Fruit fly (Drosophila melanogaster) whole organism, embryonic: ENCODE data around the gene msn.

ENCODE experiments used
- B-H2 ChIP-seq: fragments of 200-800 bp; sonication (Bioruptor generic); optimal IDR thresholded peaks from 2 replicates; lab custom pipeline; 2018; ENCODE audit warnings: missing biosample characterization, mild to moderate bottlenecking, missing genetic modification characterization
- CG10147 ChIP-seq: fragments of 200-800 bp; sonication (Bioruptor generic); optimal IDR thresholded peaks from 2 replicates; lab custom pipeline; 2019; ENCODE audit warnings: missing biosample characterization, mild to moderate bottlenecking, missing genetic modification characterization, moderate library complexity
- CG10431 ChIP-seq: fragments of 200-800 bp; sonication (Bioruptor generic); optimal IDR thresholded peaks from 3 replicates; lab custom pipeline; 2018; ENCODE audit warnings: missing biosample characterization, mild to moderate bottlenecking, missing genetic modification characterization
- CG11456 ChIP-seq: fragments of 200-800 bp; sonication (Bioruptor generic); IDR thresholded peaks from 3 replicates; pipeline ENCODE4 v1.3.6; 2022; ENCODE audit warnings: missing biosample characterization, missing genetic modification characterization
- CG11695 ChIP-seq: fragments of 200-800 bp; sonication (Bioruptor generic); IDR thresholded peaks from 3 replicates; pipeline ENCODE4 v1.3.6; 2022; ENCODE audit warnings: missing biosample characterization, missing genetic modification characterization
- CG12769 ChIP-seq: fragments of 200-800 bp; sonication (Bioruptor generic); optimal IDR thresholded peaks from 2 replicates; lab custom pipeline; 2019; ENCODE audit warnings: missing biosample characterization, mild to moderate bottlenecking, missing genetic modification characterization, moderate library complexity
- CG13624 ChIP-seq: fragments of 200-800 bp; sonication (Bioruptor generic); optimal IDR thresholded peaks from 2 replicates; lab custom pipeline; 2016; ENCODE audit warnings: missing biosample characterization, missing genetic modification characterization
- CG13775 ChIP-seq: fragments of 200-800 bp; sonication (Bioruptor generic); optimal IDR thresholded peaks from 3 replicates; lab custom pipeline; 2017; ENCODE audit warnings: missing biosample characterization, mild to moderate bottlenecking, missing genetic modification characterization
- CG13894 ChIP-seq: fragments of 200-800 bp; sonication (Bioruptor generic); optimal IDR thresholded peaks from 3 replicates; lab custom pipeline; 2018; ENCODE audit warnings: missing biosample characterization, mild to moderate bottlenecking, missing genetic modification characterization, moderate library complexity
- CG18619 ChIP-seq: fragments of 200-800 bp; sonication (Bioruptor generic); optimal IDR thresholded peaks from 3 replicates; lab custom pipeline; 2017; ENCODE audit warnings: missing biosample characterization, mild to moderate bottlenecking, missing genetic modification characterization
- CG2202 ChIP-seq: fragments of 200-800 bp; sonication (Bioruptor generic); optimal IDR thresholded peaks from 2 replicates; lab custom pipeline; 2018; ENCODE audit warnings: missing biosample characterization, mild to moderate bottlenecking, missing genetic modification characterization
- CG6254 ChIP-seq: fragments of 200-800 bp; sonication (Bioruptor generic); optimal IDR thresholded peaks from 3 replicates; lab custom pipeline; 2017; ENCODE audit warnings: mild to moderate bottlenecking, missing biosample characterization, missing genetic modification reagents, missing genetic modification characterization
- CG6854 ChIP-seq: fragments of 200-800 bp; sonication (Bioruptor generic); optimal IDR thresholded peaks from 3 replicates; lab custom pipeline; 2017; ENCODE audit warnings: missing biosample characterization, mild to moderate bottlenecking, missing genetic modification characterization
- CG7745 ChIP-seq: fragments of 200-800 bp; sonication (Bioruptor generic); optimal IDR thresholded peaks from 2 replicates; lab custom pipeline; 2018; ENCODE audit warnings: missing biosample characterization, mild to moderate bottlenecking, missing genetic modification characterization, moderate library complexity
- CG8388 ChIP-seq: fragments of 200-800 bp; sonication (Bioruptor generic); optimal IDR thresholded peaks from 2 replicates; lab custom pipeline; 2019; ENCODE audit warnings: missing biosample characterization, mild to moderate bottlenecking, missing genetic modification characterization, moderate library complexity
- CrebB ChIP-seq: fragments of 200-800 bp; sonication (Bioruptor generic); optimal IDR thresholded peaks from 3 replicates; lab custom pipeline; 2018; ENCODE audit warnings: missing biosample characterization, mild to moderate bottlenecking, missing genetic modification characterization
- Drgx ChIP-seq: fragments of 200-800 bp; sonication (Bioruptor generic); IDR thresholded peaks from 2 replicates; pipeline ENCODE4 v1.3.6; 2022; ENCODE audit warnings: missing biosample characterization, missing genetic modification characterization
- HmgD ChIP-seq: fragments of 200-800 bp; sonication (Bioruptor generic); optimal IDR thresholded peaks from 3 replicates; lab custom pipeline; 2016; ENCODE audit warnings: missing biosample characterization, missing genetic modification characterization
- Hr39 ChIP-seq: fragments of >200 bp; optimal IDR thresholded peaks from 2 replicates; lab custom pipeline; 2017
- MBD-R2 ChIP-seq: fragments of 200-800 bp; sonication (Bioruptor generic); IDR thresholded peaks from 2 replicates; pipeline ENCODE4 v1.3.6; 2022; ENCODE audit warnings: missing biosample characterization, missing genetic modification characterization
- Optix ChIP-seq: fragments of 200-800 bp; sonication (Bioruptor generic); IDR thresholded peaks from 3 replicates; pipeline ENCODE4 v1.3.6; 2022; ENCODE audit warnings: missing biosample characterization, missing genetic modification characterization
- PHDP ChIP-seq: fragments of 200-800 bp; sonication (Bioruptor generic); optimal IDR thresholded peaks from 3 replicates; lab custom pipeline; 2018; ENCODE audit warnings: missing biosample characterization, mild to moderate bottlenecking, missing genetic modification characterization, moderate library complexity
- Pdp1 ChIP-seq, 2 experiments: fragments of 200-800 bp; sonication (Bioruptor generic); optimal IDR thresholded peaks; 3 replicates each; lab custom pipeline; 2016; ENCODE audit warnings: missing biosample characterization in 2 of 2, missing genetic modification characterization in 2 of 2, mild to moderate bottlenecking in 1 of 2, moderate library complexity in 1 of 2
- TFAM ChIP-seq: fragments of 200-800 bp; sonication (Bioruptor generic); optimal IDR thresholded peaks from 2 replicates; lab custom pipeline; 2017; ENCODE audit warnings: missing biosample characterization, missing genetic modification characterization, inconsistent platforms
- abd-A ChIP-seq: fragments of 200-800 bp; sonication (Bioruptor generic); optimal IDR thresholded peaks from 3 replicates; lab custom pipeline; 2019; ENCODE audit warnings: missing biosample characterization, mild to moderate bottlenecking, missing genetic modification characterization, moderate library complexity
- ase ChIP-seq: fragments of 200-800 bp; sonication (Bioruptor generic); IDR thresholded peaks from 3 replicates; pipeline ENCODE4 v1.3.6; 2022; ENCODE audit warnings: missing biosample characterization, missing genetic modification characterization
- ash1 ChIP-seq: fragments of 200-800 bp; sonication (Bioruptor generic); optimal IDR thresholded peaks from 2 replicates; lab custom pipeline; 2018; ENCODE audit warnings: missing biosample characterization, mild to moderate bottlenecking, missing genetic modification characterization
- bowl ChIP-seq: fragments of 200-800 bp; sonication (Bioruptor generic); IDR thresholded peaks from 2 replicates; pipeline ENCODE4 v1.3.6; 2022; ENCODE audit warnings: missing biosample characterization, missing genetic modification characterization
- cad ChIP-seq: fragments of >200 bp; optimal IDR thresholded peaks from 2 replicates; lab custom pipeline; 2017; ENCODE audit warnings: missing biosample characterization, missing genetic modification characterization
- chinmo ChIP-seq: fragments of 200-800 bp; sonication (Bioruptor generic); IDR thresholded peaks from 4 replicates; pipeline ENCODE4 v1.3.6; 2022; ENCODE audit warnings: missing biosample characterization, missing genetic modification characterization; ENCODE audit not compliant: partially characterized antibody
- cwo ChIP-seq: fragments of 200-800 bp; sonication (Bioruptor generic); optimal IDR thresholded peaks from 3 replicates; lab custom pipeline; 2017; ENCODE audit warnings: missing biosample characterization, missing genetic modification characterization, mild to moderate bottlenecking, moderate library complexity, missing genetic modification reagents
- da ChIP-seq: fragments of 200-800 bp; sonication (Bioruptor generic); optimal IDR thresholded peaks from 2 replicates; lab custom pipeline; 2016; ENCODE audit warnings: missing biosample characterization, missing genetic modification characterization
- dmrt99B ChIP-seq: fragments of 200-800 bp; sonication (Bioruptor generic); optimal IDR thresholded peaks from 2 replicates; lab custom pipeline; 2018; ENCODE audit warnings: missing biosample characterization, mild to moderate bottlenecking, missing genetic modification characterization, moderate library complexity
- ewg ChIP-seq: fragments of 200-800 bp; sonication (Bioruptor generic); optimal IDR thresholded peaks from 3 replicates; lab custom pipeline; 2017; ENCODE audit warnings: mild to moderate bottlenecking, missing biosample characterization, missing genetic modification reagents, missing genetic modification characterization
- eyg ChIP-seq: fragments of 200-800 bp; sonication (Bioruptor generic); optimal IDR thresholded peaks from 3 replicates; lab custom pipeline; 2016; ENCODE audit warnings: missing biosample characterization, missing genetic modification characterization
- pzg ChIP-seq: fragments of 200-800 bp; sonication (Bioruptor generic); optimal IDR thresholded peaks from 3 replicates; lab custom pipeline; 2018; ENCODE audit warnings: missing biosample characterization, mild to moderate bottlenecking, missing genetic modification characterization, moderate library complexity
- sc ChIP-seq, 3 experiments: fragments of >200 bp in 2 of 3; fragments of 200-800 bp in 1 of 3; sonication (Bioruptor generic) in 1 of 3; optimal IDR thresholded peaks; 2 replicates in 2 of 3; 3 replicates in 1 of 3; lab custom pipeline; 2017; ENCODE audit warnings: mild to moderate bottlenecking in 1 of 3, missing biosample characterization in 1 of 3, missing genetic modification characterization in 1 of 3, missing genetic modification reagents in 1 of 3
- sd ChIP-seq: fragments of 200-800 bp; sonication (Bioruptor generic); optimal IDR thresholded peaks from 3 replicates; lab custom pipeline; 2018; ENCODE audit warnings: missing biosample characterization, mild to moderate bottlenecking, missing genetic modification characterization, moderate library complexity
- sqz ChIP-seq: fragments of 200-800 bp; sonication (Bioruptor generic); optimal IDR thresholded peaks from 3 replicates; lab custom pipeline; 2018; ENCODE audit warnings: missing biosample characterization, mild to moderate bottlenecking, missing genetic modification characterization
- unpg ChIP-seq: fragments of 200-800 bp; sonication (Bioruptor generic); optimal IDR thresholded peaks from 3 replicates; lab custom pipeline; 2018; ENCODE audit warnings: missing biosample characterization, mild to moderate bottlenecking, missing genetic modification characterization, moderate library complexity

Gene msn

dm6 chr3L:2552116-2552843 lies 34.1 kb downstream of the msn start (continued):
- TF ChIP-seq da (GFP tag; lab: Kevin White, UChicago) (no peak), CG10431 (GFP tag; lab: Kevin White, UChicago) (peak; percentile 50), sc (optimal IDR thresholded peaks at IDR 0.05; lab: Kevin White, UChicago) (no peak), sc (GFP tag; optimal IDR thresholded peaks at IDR 0.05; lab: Kevin White, UChicago) (peak; percentile 60), eyg (peak; percentile 10), ewg (GFP tag; lab: Kevin White, UChicago) (peak; percentile 54), CG6254 (GFP tag; lab: Kevin White, UChicago) (peak; percentile 67), CG8388 (GFP tag; lab: Kevin White, UChicago) (peak; percentile 71), unpg (peak; percentile 76), CG2202 (tag; lab: Kevin White, UChicago) (peak; percentile 69), pzg (GFP tag; lab: Kevin White, UChicago) (no peak), CrebB (tag; lab: Kevin White, UChicago) (peak; percentile 27), CG13775 (GFP tag; lab: Kevin White, UChicago) (peak; percentile 1), TFAM (GFP tag; lab: Kevin White, UChicago) (peak; percentile 42), HmgD (no peak), Drgx (peak; percentile 76), dmrt99B (tag; lab: Kevin White, UChicago) (no peak), CG6854 (GFP tag; lab: Kevin White, UChicago) (peak; percentile 35), Optix (no peak), CG7745 (tag; lab: Kevin White, UChicago) (peak; percentile 43), CG13624 (GFP tag; lab: Kevin White, UChicago) (peak; percentile 33), ash1 (GFP tag; lab: Kevin White, UChicago) (no peak), CG11456 (0 out of 3 replicates have a peak, but pooled peaks have one; percentile 62), CG11695 (GFP tag; lab: Robert Waterston, UW) (peak; percentile 46; the same call in 1 of the 3 replicates), Hr39 (lab: Kevin White, UChicago) (no peak), PHDP (tag; lab: Kevin White, UChicago) (peak; percentile 76)

DNA sequence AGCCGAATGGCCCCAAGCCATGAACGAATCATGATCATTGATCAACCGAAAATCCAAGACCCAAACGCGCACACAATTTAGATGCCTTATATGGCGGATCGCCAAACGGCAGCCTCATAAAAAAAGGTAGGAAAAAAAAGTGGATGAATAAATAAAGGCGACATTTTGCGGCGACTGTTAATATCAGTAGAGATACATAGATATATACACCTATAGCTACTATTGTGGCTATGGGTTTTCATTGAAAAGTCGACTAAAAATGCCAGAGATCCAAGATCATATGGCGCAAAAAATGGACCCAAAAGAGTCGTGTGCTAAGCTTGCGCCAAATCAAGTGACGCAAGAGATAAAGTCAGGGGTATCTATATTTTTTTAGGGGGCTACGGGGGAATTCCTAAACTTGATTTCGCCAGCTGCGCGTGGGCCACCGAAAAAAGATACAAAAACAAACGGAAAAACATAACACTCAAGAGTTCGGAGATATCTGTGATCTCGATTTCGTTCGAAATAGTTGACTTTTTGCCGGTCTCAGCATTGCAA lies 35.1 kb downstream of the msn start:
- TF ChIP-seq cad (GFP tag; lab: Kevin White, UChicago) (no peak), CG10147 (GFP tag; lab: Kevin White, UChicago) (peak; percentile 2), sqz (peak; percentile 54), ase (GFP tag; lab: Robert Waterston, UW) (no peak), MBD-R2 (peak; percentile 14; the same call in 1 of the 2 replicates), CG13894 (tag; lab: Kevin White, UChicago) (peak; percentile 99), abd-A (peak; percentile 82), Pdp1 (GFP tag; optimal IDR thresholded peaks at IDR 0.05; lab: Kevin White, UChicago) (peak in 1 of 2 experiments; percentile 51), cwo (GFP tag; lab: Kevin White, UChicago) (peak; percentile 42), B-H2 (GFP tag; lab: Kevin White, UChicago) (peak; percentile 4), chinmo (GFP tag; lab: Robert Waterston, UW) (0 out of 4 replicates have a peak, but pooled peaks have one; percentile 61), sd (tag; lab: Kevin White, UChicago) (peak; percentile 84), bowl (GFP tag; lab: Robert Waterston, UW) (no peak), CG12769 (tag; lab: Kevin White, UChicago) (peak; percentile 20), CG18619 (no peak)
